Worm (Caenorhabditis elegans) whole organism, L1 larva: ENCODE data around the gene nhr-262.

Experiments
- sptf-1 ChIP-seq: fragments of 150-350 bp; optimal IDR thresholded peaks from 2 replicates; lab custom pipeline; 2014; ENCODE audit warnings: missing biosample characterization, missing genetic modification characterization
- tbx-2 ChIP-seq: sonication (generic microtip); optimal IDR thresholded peaks from 2 replicates; lab custom pipeline; 2016; ENCODE audit warnings: missing genetic modification characterization, missing compliant biosample characterization

- TF ChIP-seq tbx-2 (tag; lab: Kevin White, UChicago) (no peak), sptf-1 (tag; lab: Kevin White, UChicago) (no peak)
Observed at ce11 chrV:16880054-16880453, 24.7 kb upstream of the nhr-262 start, which contains the start of gene F09C6.3.
